Worm (Caenorhabditis elegans): ENCODE measurements around the gene H35N09.1.

The H35N09.1 gene

DNA sequence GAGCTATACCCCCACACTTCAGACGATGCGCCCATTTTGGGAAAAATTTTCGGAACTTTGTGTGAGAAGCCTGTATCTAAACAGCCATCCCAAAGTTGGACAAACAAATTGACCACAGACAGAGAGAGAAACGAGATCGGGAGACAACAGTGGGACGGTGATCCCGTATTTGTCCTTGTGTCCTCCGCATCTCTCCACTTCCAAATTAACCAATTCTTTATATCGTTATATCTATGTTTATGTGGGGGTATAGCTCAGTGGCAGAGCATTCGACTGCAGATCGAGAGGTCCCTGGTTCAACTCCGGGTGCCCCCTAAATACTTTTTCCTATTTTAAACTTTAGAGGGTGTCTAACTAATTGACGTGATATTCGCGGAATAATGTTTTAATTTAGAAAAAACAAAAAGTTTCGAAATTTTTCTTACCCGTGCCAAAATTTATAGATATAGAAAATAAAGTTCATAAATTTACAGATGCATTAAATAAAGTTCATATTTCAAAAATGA lies 33.6 kb downstream of the H35N09.1 start (continued):
- TF ChIP-seq pat-9 (tag; optimal IDR thresholded peaks at IDR 0.05) (peak; percentile 37), pha-4 (tag; optimal IDR thresholded peaks at IDR 0.05) (no peak)

DNA sequence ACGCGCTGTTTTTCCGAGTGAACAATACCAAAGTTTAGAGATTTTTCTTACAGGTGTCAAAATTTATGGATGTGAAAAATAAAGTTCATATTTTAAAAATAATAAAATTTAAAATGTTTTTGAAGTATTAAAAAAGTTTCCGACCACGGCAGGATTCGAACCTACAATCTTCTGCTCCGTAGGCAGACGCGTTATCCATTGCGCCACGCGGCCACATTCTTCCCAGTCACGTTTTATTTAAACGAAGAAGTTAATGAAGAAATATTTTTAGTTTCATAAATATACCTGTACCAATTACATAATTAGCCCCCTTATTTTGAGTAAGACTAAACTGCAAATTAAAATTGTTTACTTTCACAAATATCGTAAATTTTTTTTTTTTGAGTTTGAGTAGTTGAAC lies 35.5 kb downstream of the H35N09.1 start:
- no peak for TF ChIP-seq ttx-3 (tag; optimal IDR thresholded peaks at IDR 0.05)
- no peak for TF ChIP-seq ceh-34 (tag; optimal IDR thresholded peaks at IDR 0.05)
- TF ChIP-seq dmd-4 (tag; optimal IDR thresholded peaks at IDR 0.05; ENCODE audit: borderline replicate concordance), result no peak
- TF ChIP-seq ama-1 (optimal IDR thresholded peaks at IDR 0.05), result no peak
- TF ChIP-seq ceh-24 (tag; optimal IDR thresholded peaks at IDR 0.05), result no peak
- TF ChIP-seq hlh-13 (GFP tag; optimal IDR thresholded peaks at IDR 0.05), result no peak
- no peak for TF ChIP-seq unc-55 (GFP tag; optimal IDR thresholded peaks at IDR 0.05)
- TF ChIP-seq pha-4 (tag; optimal IDR thresholded peaks at IDR 0.05), result no peak
- TF ChIP-seq pat-9 (tag; optimal IDR thresholded peaks at IDR 0.05), result no peak
- no peak for TF ChIP-seq C08G9.2 (tag; optimal IDR thresholded peaks at IDR 0.05)

DNA sequence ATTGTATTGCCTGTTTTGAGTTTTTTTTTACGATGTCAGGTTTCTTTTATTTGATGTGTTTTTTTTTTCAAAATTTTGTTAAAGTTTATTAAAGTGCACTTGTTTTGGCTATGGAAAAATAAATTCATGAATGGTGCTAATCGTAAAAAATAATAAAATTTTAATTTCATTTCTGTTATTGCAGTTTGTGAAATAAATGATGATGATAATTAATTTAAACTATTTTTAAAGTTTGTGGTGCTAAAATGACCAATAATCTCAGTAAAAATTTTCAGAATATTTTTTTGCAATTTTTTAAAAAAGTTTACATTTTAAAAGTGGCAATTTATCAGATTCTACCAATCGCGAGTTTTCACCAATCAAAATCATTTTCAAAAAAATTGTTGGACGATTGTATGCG lies 38.7 kb downstream of the H35N09.1 start, which contains the start of gene stg-2:
Gene stg-2 (minus strand): TSS at position 101 of the 400 bp plus-strand sequence.
- no peak for TF ChIP-seq fax-1 (tag; optimal IDR thresholded peaks at IDR 0.05)
- no peak for TF ChIP-seq madf-2 (tag; optimal IDR thresholded peaks at IDR 0.05)
- no peak for TF ChIP-seq elt-2 (tag; optimal IDR thresholded peaks at IDR 0.05)
- TF ChIP-seq ceh-45 (GFP tag; IDR thresholded peaks at IDR 0.05), result no peak
- TF ChIP-seq unc-86 (tag; optimal IDR thresholded peaks at IDR 0.05), result no peak
- no peak for TF ChIP-seq lin-11 (tag; optimal IDR thresholded peaks at IDR 0.05)
- TF ChIP-seq nhr-232 (tag; optimal IDR thresholded peaks at IDR 0.05), result no peak

DNA sequence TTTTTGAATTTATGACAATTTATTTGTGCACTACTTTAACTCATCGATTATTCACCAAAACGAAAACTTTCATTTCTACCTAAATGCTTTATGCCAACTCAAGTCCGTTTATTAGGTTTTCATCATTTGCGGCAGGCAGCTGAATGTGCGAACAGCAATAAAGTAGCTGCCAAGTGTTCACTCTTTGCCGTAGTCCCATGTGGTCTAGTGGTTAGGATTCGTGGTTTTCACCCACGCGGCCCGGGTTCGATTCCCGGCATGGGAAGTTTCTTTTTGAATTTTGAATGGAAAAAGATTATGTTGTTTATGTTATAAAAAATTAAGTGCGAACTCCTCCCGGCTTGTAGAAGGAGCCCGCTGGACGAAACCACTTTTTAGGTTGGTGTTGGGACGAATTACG lies 41.1 kb downstream of the H35N09.1 start:
- TF ChIP-seq K02D7.2 (tag; optimal IDR thresholded peaks at IDR 0.05) (peak; percentile 56), unc-55 (GFP tag; optimal IDR thresholded peaks at IDR 0.05) (no peak), mec-3 (tag; optimal IDR thresholded peaks at IDR 0.05; ENCODE audit: borderline replicate concordance) (no peak), madf-2 (tag; optimal IDR thresholded peaks at IDR 0.05) (peak; percentile 24), rnt-1 (tag; optimal IDR thresholded peaks at IDR 0.05) (peak; percentile 21), F13H6.1 (tag; optimal IDR thresholded peaks at IDR 0.05) (peak; percentile 3), lim-6 (tag; optimal IDR thresholded peaks at IDR 0.05) (no peak), ceh-31 (tag; optimal IDR thresholded peaks at IDR 0.05) (no peak), npax-4 (tag; optimal IDR thresholded peaks at IDR 0.05) (peak; percentile 46), sox-4 (tag; optimal IDR thresholded peaks at IDR 0.05) (peak; percentile 69), unc-3 (GFP tag; conservative IDR thresholded peaks at IDR 0.05) (peak; percentile 79), unc-3 (tag; optimal IDR thresholded peaks at IDR 0.05) (peak; percentile 38), hlh-30 (tag; optimal IDR thresholded peaks at IDR 0.05; ENCODE audit: insufficient read depth) (peak; percentile 1), T23F11.4 (GFP tag; optimal IDR thresholded peaks at IDR 0.05) (peak; percentile 10), zip-5 (tag; optimal IDR thresholded peaks at IDR 0.05) (peak; percentile 45), tbx-7 (tag; optimal IDR thresholded peaks at IDR 0.05) (no peak), fkh-6 (tag; optimal IDR thresholded peaks at IDR 0.05) (peak; percentile 13), dmd-4 (tag; optimal IDR thresholded peaks at IDR 0.05; ENCODE audit: borderline replicate concordance) (no peak), pax-1 (tag; optimal IDR thresholded peaks at IDR 0.05) (no peak), nhr-232 (tag; optimal IDR thresholded peaks at IDR 0.05) (peak; percentile 68), ceh-45 (GFP tag; IDR thresholded peaks at IDR 0.05) (no peak), ceh-2 (tag; optimal IDR thresholded peaks at IDR 0.05) (peak; percentile 34), sox-2 (GFP tag; IDR thresholded peaks at IDR 0.05) (peak; percentile 66), ama-1 (optimal IDR thresholded peaks at IDR 0.05) (no peak), ceh-14 (tag; optimal IDR thresholded peaks at IDR 0.05) (no peak), pat-9 (tag; optimal IDR thresholded peaks at IDR 0.05) (peak; percentile 59), dve-1 (tag; optimal IDR thresholded peaks at IDR 0.05) (peak; percentile 17), unc-86 (tag; optimal IDR thresholded peaks at IDR 0.05) (peak; percentile 67), sdc-2 (tag; optimal IDR thresholded peaks at IDR 0.05) (peak; percentile 76), nhr-11 (tag; optimal IDR thresholded peaks at IDR 0.05) (no peak), ztf-16 (tag; optimal IDR thresholded peaks at IDR 0.05) (peak; percentile 66), fkh-10 (GFP tag; optimal IDR thresholded peaks at IDR 0.05) (no peak), nfya-1 (tag; optimal IDR thresholded peaks at IDR 0.05) (no peak), ceh-19 (GFP tag; optimal IDR thresholded peaks at IDR 0.05) (peak; percentile 62), K09A11.1 (tag; optimal IDR thresholded peaks at IDR 0.05; ENCODE audit: insufficient read depth) (peak; percentile 25), gmeb-2 (tag; optimal IDR thresholded peaks at IDR 0.05) (peak; percentile 53), syd-9 (tag; optimal IDR thresholded peaks at IDR 0.05) (peak; percentile 37)

All from whole organism, late embryonic.